Fruit fly (Drosophila melanogaster) whole organism: Measurements from ENCODE around the gene CG46304.

Source experiments
- CG8478 ChIP-seq: fragments of >200 bp; optimal IDR thresholded peaks from 2 replicates; lab custom pipeline; 2018; ENCODE audit warnings: inconsistent platforms
- Dll ChIP-seq: fragments of >200 bp; optimal IDR thresholded peaks from 2 replicates; lab custom pipeline; 2017
- EcR ChIP-seq, 2 experiments: fragments of >200 bp; optimal IDR thresholded peaks; 2 replicates each; lab custom pipeline; 2017; ENCODE audit warnings: missing biosample characterization in 2 of 2, missing genetic modification characterization in 2 of 2, missing genetic modification reagents in 2 of 2
- pan ChIP-seq: fragments of >200 bp; optimal IDR thresholded peaks from 2 replicates; lab custom pipeline; 2017
- psq ChIP-seq: fragments of >200 bp; optimal IDR thresholded peaks from 2 replicates; lab custom pipeline; 2017
- usp ChIP-seq: fragments of >200 bp; optimal IDR thresholded peaks from 2 replicates; lab custom pipeline; 2017; ENCODE audit warnings: missing biosample characterization, missing genetic modification characterization, mixed read lengths

Gene CG46304

DNA sequence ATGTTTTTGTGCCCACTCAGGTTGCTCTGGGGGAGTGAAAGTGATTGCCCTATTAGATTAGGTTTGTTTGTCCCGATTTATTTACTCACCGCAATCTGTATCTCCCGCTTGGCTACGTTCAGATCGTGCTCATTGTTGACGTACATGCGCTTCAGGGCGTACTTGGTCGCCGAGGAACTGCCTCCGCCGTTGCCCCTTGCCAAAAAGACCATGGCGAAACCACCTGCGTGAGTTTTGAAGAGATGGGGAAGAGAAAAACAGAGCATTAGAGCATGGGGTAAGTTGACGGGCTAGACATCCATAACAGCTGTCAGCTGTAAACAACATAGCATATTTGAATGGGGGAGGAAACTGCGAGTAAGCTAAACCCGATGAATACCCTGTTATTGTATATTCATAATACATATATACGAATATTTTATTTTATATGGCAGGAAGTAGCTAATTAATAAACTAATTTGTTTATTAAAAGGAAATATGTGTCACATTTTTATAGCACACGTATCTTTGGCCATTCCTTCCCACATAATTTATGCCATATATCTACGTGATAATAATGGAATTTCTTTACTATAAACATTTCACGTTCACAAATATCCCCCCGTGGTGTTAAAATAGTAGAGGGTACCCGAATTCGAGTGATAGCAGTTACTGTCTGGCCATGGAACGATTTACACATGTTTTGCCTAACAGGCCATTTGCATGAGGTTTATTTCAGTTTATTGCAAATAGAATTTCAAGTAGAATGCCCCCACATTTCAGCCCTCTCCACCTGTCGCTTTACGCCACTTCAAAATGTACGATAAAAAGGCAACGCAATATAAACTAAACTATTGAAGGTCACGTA lies 19.5 kb downstream of the CG46304 start:
- no peak for TF ChIP-seq Dll (lab: Kevin White, UChicago)
- TF ChIP-seq pan (lab: Kevin White, UChicago) = peak; percentile 59

- TF ChIP-seq psq (lab: Kevin White, UChicago) = no peak
These were observed 20.1 kb downstream of the CG46304 start for dm6 chr2L:18966214-18966556.

dm6 chr2L:18966844-18967243 lies 20.7 kb downstream of the CG46304 start:
- TF ChIP-seq pan (lab: Kevin White, UChicago) (peak; percentile 63), CG8478 (no peak)

DNA sequence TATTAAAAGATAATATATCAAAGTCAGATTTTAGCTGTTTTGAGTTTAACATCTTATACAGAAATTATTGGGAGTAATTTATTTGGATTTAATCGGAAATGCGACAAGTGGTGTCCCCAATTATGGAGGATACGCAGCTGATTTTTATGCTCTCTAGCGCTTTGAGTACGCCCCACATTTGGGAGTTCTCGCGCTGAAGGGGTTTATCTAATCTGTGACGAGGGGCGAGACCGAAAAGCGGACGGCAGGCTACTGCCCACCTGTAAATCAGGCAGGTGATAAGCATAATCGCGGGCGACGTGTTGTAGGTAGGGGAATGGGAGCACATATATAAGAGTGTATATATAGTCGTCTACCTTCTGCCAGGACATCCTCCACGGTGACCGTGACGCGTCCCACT lies 21.8 kb downstream of the CG46304 start:
- TF ChIP-seq psq (lab: Kevin White, UChicago) = no peak
- no peak for TF ChIP-seq CG8478
- TF ChIP-seq Dll (lab: Kevin White, UChicago) = no peak
- TF ChIP-seq EcR (GFP tag; optimal IDR thresholded peaks at IDR 0.05; lab: Kevin White, UChicago) = no peak
- TF ChIP-seq pan (lab: Kevin White, UChicago) = no peak
- no peak for TF ChIP-seq usp (GFP tag; lab: Kevin White, UChicago)

- TF ChIP-seq EcR (GFP tag; optimal IDR thresholded peaks at IDR 0.05; lab: Kevin White, UChicago) (no peak), psq (lab: Kevin White, UChicago) (no peak), Dll (lab: Kevin White, UChicago) (no peak), usp (GFP tag; lab: Kevin White, UChicago) (no peak), CG8478 (peak; percentile 14), pan (lab: Kevin White, UChicago) (no peak)
These were observed 22.4 kb downstream of the CG46304 start, which contains the start of the genes Nak and Tango6 for dm6 chr2L:18968370-18969105. Gene Nak (minus strand): TSS chr2L:18968744. Gene Tango6 (plus strand): TSS chr2L:18969028.

dm6 chr2L:18974063-18974779 lies 28.1 kb downstream of the CG46304 start, which contains the start of the genes L2HGDH and CG10431:
Gene L2HGDH (minus strand): TSS chr2L:18974448.
Gene CG10431 (plus strand): TSS chr2L:18974710.
- TF ChIP-seq Dll (lab: Kevin White, UChicago) = no peak
- TF ChIP-seq psq (lab: Kevin White, UChicago) = no peak

- TF ChIP-seq CG8478 = no peak
- TF ChIP-seq Dll (lab: Kevin White, UChicago) = no peak
- no peak for TF ChIP-seq psq (lab: Kevin White, UChicago)
- no peak for TF ChIP-seq pan (lab: Kevin White, UChicago)
- TF ChIP-seq EcR (GFP tag; optimal IDR thresholded peaks at IDR 0.05; lab: Kevin White, UChicago) = no peak
These were observed 30.6 kb downstream of the CG46304 start for dm6 chr2L:18976749-18977148.

DNA sequence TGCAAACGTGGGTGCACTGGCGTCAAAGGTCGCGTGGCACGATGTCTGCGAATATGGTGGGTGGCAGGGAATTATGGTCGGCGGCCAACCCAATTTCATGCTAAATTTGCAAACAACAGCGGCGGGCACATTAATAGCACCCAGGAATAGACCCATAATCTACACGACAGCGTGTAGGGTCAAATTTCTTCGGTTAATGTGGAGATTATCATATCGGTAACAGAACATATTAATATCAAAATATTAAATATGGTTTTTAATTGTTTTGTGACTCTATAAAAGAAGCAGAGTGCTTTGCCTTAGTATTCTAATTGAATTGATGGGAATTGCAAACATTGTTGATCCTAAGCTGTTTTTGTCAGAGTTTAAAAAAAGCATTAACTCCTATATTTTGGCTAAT lies 32.8 kb downstream of the CG46304 start:
- TF ChIP-seq CG8478 (no peak), Dll (lab: Kevin White, UChicago) (no peak), psq (lab: Kevin White, UChicago) (no peak), EcR (GFP tag; optimal IDR thresholded peaks at IDR 0.05; lab: Kevin White, UChicago) (no peak)

dm6 chr2L:18979407-18979806 lies 33.3 kb downstream of the CG46304 start:
- TF ChIP-seq CG8478 (no peak), EcR (GFP tag; optimal IDR thresholded peaks at IDR 0.05; lab: Kevin White, UChicago) (no peak)

- TF ChIP-seq EcR (GFP tag; optimal IDR thresholded peaks at IDR 0.05; lab: Kevin White, UChicago) = no peak
- no peak for TF ChIP-seq usp (GFP tag; lab: Kevin White, UChicago)
- TF ChIP-seq Dll (lab: Kevin White, UChicago) = no peak
- TF ChIP-seq psq (lab: Kevin White, UChicago) = no peak
- TF ChIP-seq CG8478 = no peak
- TF ChIP-seq pan (lab: Kevin White, UChicago) = no peak
These were observed 34.9 kb downstream of the CG46304 start for dm6 chr2L:18980982-18981381.

DNA sequence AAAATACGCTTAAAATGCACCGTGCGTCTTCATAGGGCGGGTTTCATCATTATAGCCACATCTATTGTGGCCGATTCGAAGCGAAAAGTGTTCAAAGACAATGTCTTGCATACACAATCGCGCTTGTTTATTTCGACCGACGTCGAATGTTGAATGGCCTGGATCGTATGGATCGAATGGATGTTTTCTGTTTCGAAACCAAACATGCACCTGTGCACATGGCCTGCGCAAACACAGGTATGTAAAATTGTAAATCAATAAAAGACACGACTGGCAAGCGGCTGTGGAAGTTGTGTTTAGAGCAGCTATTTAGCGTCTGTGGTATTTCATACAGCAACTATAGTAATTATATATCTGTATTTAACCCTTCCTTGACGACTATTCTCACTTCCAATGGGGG lies 35.4 kb downstream of the CG46304 start:
- TF ChIP-seq EcR (GFP tag; optimal IDR thresholded peaks at IDR 0.05; lab: Kevin White, UChicago) (no peak), pan (lab: Kevin White, UChicago) (no peak), psq (lab: Kevin White, UChicago) (no peak), Dll (lab: Kevin White, UChicago) (no peak), CG8478 (no peak), usp (GFP tag; lab: Kevin White, UChicago) (no peak)

dm6 chr2L:18981947-18982579 lies 36.0 kb downstream of the CG46304 start:
- TF ChIP-seq CG8478 (no peak), pan (lab: Kevin White, UChicago) (no peak), usp (GFP tag; lab: Kevin White, UChicago) (no peak)
